Worm (Caenorhabditis elegans) whole organism, L3 larva: ENCODE measurements around the gene W01B6.4.

ENCODE experiments used
- aly-2 ChIP-seq: fragments of 150-350 bp; optimal IDR thresholded peaks from 2 replicates; lab custom pipeline; 2014; ENCODE audit warnings: missing biosample characterization, missing genetic modification characterization
- ama-1 ChIP-seq: fragments of 150-350 bp; optimal IDR thresholded peaks from 2 replicates; lab custom pipeline; 2018
- ceh-16 ChIP-seq: sonication (generic microtip); optimal IDR thresholded peaks from 2 replicates; lab custom pipeline; 2017; ENCODE audit warnings: missing biosample characterization, missing genetic modification characterization
- ceh-82 ChIP-seq: fragments of 150-350 bp; optimal IDR thresholded peaks from 2 replicates; lab custom pipeline; 2014; ENCODE audit warnings: missing biosample characterization, missing genetic modification characterization
- ceh-9 ChIP-seq: sonication (generic microtip); optimal IDR thresholded peaks from 2 replicates; lab custom pipeline; 2018; ENCODE audit warnings: missing biosample characterization, missing genetic modification characterization
- daf-12 ChIP-seq: fragments of 150-350 bp; optimal IDR thresholded peaks from 2 replicates; lab custom pipeline; 2014; ENCODE audit warnings: missing biosample characterization, missing genetic modification reagents, missing genetic modification characterization
- elt-2 ChIP-seq: sonication (generic microtip); optimal IDR thresholded peaks from 2 replicates; lab custom pipeline; 2016; ENCODE audit warnings: missing genetic modification reagents, mild to moderate bottlenecking, missing genetic modification characterization, missing compliant biosample characterization
- mdl-1 ChIP-seq: fragments of 150-350 bp; optimal IDR thresholded peaks from 2 replicates; lab custom pipeline; 2014; ENCODE audit warnings: missing biosample characterization, missing genetic modification characterization
- mml-1 ChIP-seq: fragments of 150-350 bp; sonication (generic microtip); optimal IDR thresholded peaks from 3 replicates; lab custom pipeline; 2014; ENCODE audit warnings: missing biosample characterization, missing genetic modification characterization
- nfya-1 ChIP-seq: sonication (generic microtip); optimal IDR thresholded peaks from 2 replicates; lab custom pipeline; 2017; ENCODE audit warnings: missing genetic modification characterization, mild to moderate bottlenecking, missing compliant biosample characterization, antibody characterized with exemption, moderate library complexity; ENCODE audit not compliant: insufficient read depth
- nhr-11 ChIP-seq: fragments of 150-350 bp; optimal IDR thresholded peaks from 2 replicates; lab custom pipeline; 2014; ENCODE audit warnings: missing biosample characterization, missing genetic modification characterization
- nhr-23 ChIP-seq: fragments of 150-350 bp; optimal IDR thresholded peaks from 2 replicates; lab custom pipeline; 2014; ENCODE audit warnings: missing biosample characterization, missing genetic modification reagents, missing genetic modification characterization
- nhr-28 ChIP-seq: fragments of 150-350 bp; optimal IDR thresholded peaks from 2 replicates; lab custom pipeline; 2014; ENCODE audit warnings: missing biosample characterization, missing genetic modification characterization
- nhr-43 ChIP-seq: sonication (generic microtip); optimal IDR thresholded peaks from 2 replicates; lab custom pipeline; 2016; ENCODE audit warnings: mild to moderate bottlenecking, missing genetic modification characterization, missing compliant biosample characterization; ENCODE audit not compliant: poor library complexity, severe bottlenecking
- nhr-77 ChIP-seq: fragments of 150-350 bp; optimal IDR thresholded peaks from 2 replicates; lab custom pipeline; 2014; ENCODE audit warnings: missing biosample characterization, missing genetic modification characterization
- pha-4 ChIP-seq: fragments of 150-350 bp; optimal IDR thresholded peaks from 2 replicates; lab custom pipeline; 2014; ENCODE audit warnings: missing biosample characterization, missing genetic modification reagents, missing genetic modification characterization
- skn-1 ChIP-seq: fragments of 150-350 bp; optimal IDR thresholded peaks from 2 replicates; lab custom pipeline; 2014; ENCODE audit warnings: missing biosample characterization, missing genetic modification characterization
- tbx-2 ChIP-seq: sonication (generic microtip); optimal IDR thresholded peaks from 2 replicates; lab custom pipeline; 2016; ENCODE audit warnings: mild to moderate bottlenecking, missing genetic modification characterization, missing compliant biosample characterization
- unc-39 ChIP-seq: sonication (generic microtip); optimal IDR thresholded peaks from 4 replicates; lab custom pipeline; 2017; ENCODE audit warnings: missing biosample characterization, missing genetic modification characterization
- ztf-11 ChIP-seq: fragments of 150-350 bp; optimal IDR thresholded peaks from 2 replicates; lab custom pipeline; 2014; ENCODE audit warnings: missing biosample characterization, missing genetic modification characterization

The W01B6.4 gene

ce11 chrIV:10122205-10122604 is 46.9 kb downstream of the W01B6.4 start, which contains the start of gene irld-21:
irld-21 (minus strand) TSS chrIV:10122305.
- TF ChIP-seq mml-1 (no peak), unc-39 (tag; lab: Kevin White, UChicago) (no peak), nhr-11 (no peak), pha-4 (tag; lab: Kevin White, UChicago) (no peak), ceh-82 (tag; lab: Kevin White, UChicago) (no peak), nhr-43 (tag; lab: Kevin White, UChicago) (no peak), elt-2 (tag; lab: Kevin White, UChicago) (no peak), tbx-2 (tag; lab: Kevin White, UChicago) (no peak), nhr-77 (tag; lab: Kevin White, UChicago) (no peak), skn-1 (tag; lab: Kevin White, UChicago) (no peak), mdl-1 (no peak), ceh-9 (tag; lab: Kevin White, UChicago) (no peak), nhr-23 (tag; lab: Kevin White, UChicago) (no peak), ztf-11 (tag; lab: Kevin White, UChicago) (no peak), ceh-16 (tag; lab: Kevin White, UChicago) (no peak), aly-2 (tag; lab: Kevin White, UChicago) (no peak), nfya-1 (tag; lab: Kevin White, UChicago) (no peak), daf-12 (tag; lab: Kevin White, UChicago) (no peak), ama-1 (lab: Kevin White, UChicago) (no peak), nhr-28 (no peak)
